Worm (Caenorhabditis elegans): ENCODE results near the gene F18G5.1.

The F18G5.1 gene

DNA sequence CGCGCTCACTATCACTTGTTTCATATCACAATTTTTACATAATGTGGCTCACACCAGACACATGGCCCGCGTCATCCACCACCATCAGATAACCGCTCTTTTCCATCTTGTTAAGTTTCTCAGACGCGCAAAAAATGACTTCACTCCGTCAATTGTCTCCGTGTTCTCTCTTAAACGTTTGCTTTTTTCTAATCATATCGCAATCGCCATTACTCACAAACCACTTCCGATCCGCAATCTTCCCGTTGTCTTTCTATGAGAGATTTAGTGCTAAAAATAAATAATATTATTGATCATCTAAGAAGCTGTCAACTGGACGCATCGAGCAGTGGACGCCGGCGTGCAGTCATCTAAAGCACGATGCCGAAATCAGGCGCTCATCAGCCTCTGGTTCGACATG is 43.8 kb downstream of the F18G5.1 start, which contains the start of gene tmc-2:
TSS of gene tmc-2 (plus strand) at position 301 of the 400 bp plus-strand sequence.
- TF ChIP-seq unc-39 (tag; optimal IDR thresholded peaks at IDR 0.05), result no peak
- no peak for TF ChIP-seq nhr-25 (tag; optimal IDR thresholded peaks at IDR 0.05)
- TF ChIP-seq mdl-1 (tag; optimal IDR thresholded peaks at IDR 0.05), result no peak
- no peak for TF ChIP-seq nhr-28 (tag; optimal IDR thresholded peaks at IDR 0.05)

Data from whole organism, L3 larva.